Fruit fly (Drosophila melanogaster): Measurements from ENCODE around the gene CG34148.

CG34148 gene

dm6 chr3R:21905615-21906014 is 27.1 kb upstream of the CG34148 start (continued):
- peak; percentile 91 for TF ChIP-seq Ets96B (tag; optimal IDR thresholded peaks at IDR 0.05)
- peak; percentile 79 for TF ChIP-seq CG1621 (tag; optimal IDR thresholded peaks at IDR 0.05)
- TF ChIP-seq eg (GFP tag; IDR thresholded peaks at IDR 0.05): peak; percentile 90
- peak; percentile 84 for TF ChIP-seq Eip75B (GFP tag; optimal IDR thresholded peaks at IDR 0.05)
- TF ChIP-seq CG16779 (tag; optimal IDR thresholded peaks at IDR 0.05): peak; percentile 69
- peak; percentile 82 for TF ChIP-seq Sox14 (GFP tag; optimal IDR thresholded peaks at IDR 0.05)
- TF ChIP-seq fkh (GFP tag; optimal IDR thresholded peaks at IDR 0.05): no peak
- peak; percentile 87 for TF ChIP-seq CG4318 (GFP tag; optimal IDR thresholded peaks at IDR 0.05)
- TF ChIP-seq dsx (GFP tag; optimal IDR thresholded peaks at IDR 0.05; ENCODE audit: poor library complexity, severe bottlenecking): peak; percentile 88
- TF ChIP-seq Sox102F (GFP tag; optimal IDR thresholded peaks at IDR 0.05): peak; percentile 72
- peak; percentile 79 for TF ChIP-seq esn (GFP tag; optimal IDR thresholded peaks at IDR 0.05)
- TF ChIP-seq Smox (GFP tag; optimal IDR thresholded peaks at IDR 0.05): peak; percentile 65
- peak; percentile 43 for TF ChIP-seq Hr39 (GFP tag; optimal IDR thresholded peaks at IDR 0.05)
- TF ChIP-seq fd59A (GFP tag; optimal IDR thresholded peaks at IDR 0.05): peak; percentile 83
- TF ChIP-seq Hr4 (GFP tag; optimal IDR thresholded peaks at IDR 0.05): peak; percentile 90
- peak; percentile 89 for TF ChIP-seq Lpt (GFP tag; optimal IDR thresholded peaks at IDR 0.05)
- TF ChIP-seq pdm3 (GFP tag; optimal IDR thresholded peaks at IDR 0.05): peak; percentile 82
- TF ChIP-seq CG8319 (GFP tag; optimal IDR thresholded peaks at IDR 0.05): peak; percentile 57
- TF ChIP-seq CG11294 (GFP tag; IDR thresholded peaks at IDR 0.05): peak; percentile 60
- peak; percentile 60 for TF ChIP-seq cyc (GFP tag; optimal IDR thresholded peaks at IDR 0.05)
- TF ChIP-seq CG6276 (GFP tag; optimal IDR thresholded peaks at IDR 0.05): peak; percentile 82
- peak; percentile 89 for TF ChIP-seq spab (GFP tag; optimal IDR thresholded peaks at IDR 0.05)
- peak; percentile 6 for TF ChIP-seq CG7368 (GFP tag; optimal IDR thresholded peaks at IDR 0.05)
- TF ChIP-seq dac (GFP tag; optimal IDR thresholded peaks at IDR 0.05): peak; percentile 76
- TF ChIP-seq salr (GFP tag; optimal IDR thresholded peaks at IDR 0.05): peak; percentile 69 to 91
- TF ChIP-seq Sox15 (GFP tag; optimal IDR thresholded peaks at IDR 0.05): peak; percentile 43
- peak; percentile 64 for TF ChIP-seq lz (GFP tag; optimal IDR thresholded peaks at IDR 0.05)
- TF ChIP-seq fd85E (GFP tag; optimal IDR thresholded peaks at IDR 0.05): no peak
- peak; percentile 88 for TF ChIP-seq Gug (GFP tag; IDR thresholded peaks at IDR 0.05)
- TF ChIP-seq CG9139 (GFP tag; optimal IDR thresholded peaks at IDR 0.05): peak; percentile 81
- peak; percentile 80 for TF ChIP-seq CG34406 (GFP tag; optimal IDR thresholded peaks at IDR 0.05)
- TF ChIP-seq achi (GFP tag; optimal IDR thresholded peaks at IDR 0.05): peak; percentile 88
- peak; percentile 44 for TF ChIP-seq CG11902 (GFP tag; optimal IDR thresholded peaks at IDR 0.05)
- TF ChIP-seq Eip78C (GFP tag): peak; percentile 96
- TF ChIP-seq CG15336 (GFP tag; IDR thresholded peaks at IDR 0.05): peak; percentile 92
- peak; percentile 69 for TF ChIP-seq CG11762 (GFP tag; optimal IDR thresholded peaks at IDR 0.05; ENCODE audit: insufficient read depth)
- TF ChIP-seq OdsH (GFP tag; optimal IDR thresholded peaks at IDR 0.05): peak; percentile 88

- peak; percentile 19 for TF ChIP-seq esn (GFP tag; optimal IDR thresholded peaks at IDR 0.05)
- no peak for TF ChIP-seq fkh (GFP tag; optimal IDR thresholded peaks at IDR 0.05)
- TF ChIP-seq Eip93F (GFP tag; optimal IDR thresholded peaks at IDR 0.05): no peak
- TF ChIP-seq topi (GFP tag; optimal IDR thresholded peaks at IDR 0.05): no peak
- peak; percentile 3 for TF ChIP-seq Hr39 (GFP tag; optimal IDR thresholded peaks at IDR 0.05)
- TF ChIP-seq CG10669 (GFP tag; optimal IDR thresholded peaks at IDR 0.05): peak; percentile 2
- TF ChIP-seq CG31627 (GFP tag; optimal IDR thresholded peaks at IDR 0.05): peak; percentile 15
- TF ChIP-seq dac (GFP tag; optimal IDR thresholded peaks at IDR 0.05): no peak
- TF ChIP-seq ss (GFP tag; optimal IDR thresholded peaks at IDR 0.05): peak in 1 of 2 experiments; percentile 24
- peak; percentile 24 for TF ChIP-seq CG1621 (tag; optimal IDR thresholded peaks at IDR 0.05)
Observed at dm6 chr3R:21904345-21904744, 25.9 kb upstream of the CG34148 start.
